Worm (Caenorhabditis elegans): Measurements from ENCODE around the gene chil-7.
"Not testable (repeated sequence)": the region's sequence is repeated elsewhere in the genome, so short reads cannot be mapped to it uniquely, and the experiment has no call there.

Gene chil-7

ce11 chrII:9874508-9875229 lies 3.7 kb upstream of the chil-7 start, which contains the start of the genes chil-2 and ctsa-3.2:
TSS of gene chil-2 (minus strand) at chrII:9874608.
TSS of gene ctsa-3.2 (plus strand) at chrII:9875179.
- TF ChIP-seq unc-62 (GFP tag; optimal IDR thresholded peaks at IDR 0.05): no peak

ce11 chrII:9872961-9873360 lies 2.0 kb upstream of the chil-7 start, which contains the start of gene chil-8:
TSS of gene chil-8 (minus strand) at chrII:9873061.
- no peak for TF ChIP-seq unc-62 (GFP tag; optimal IDR thresholded peaks at IDR 0.05)

- no peak for TF ChIP-seq unc-62 (GFP tag; optimal IDR thresholded peaks at IDR 0.05)
Measured at ce11 chrII:9868698-9869097, 2.3 kb downstream of the chil-7 start, which contains the start of gene old-1. TSS of gene old-1 (minus strand) at chrII:9868747.

- no peak for TF ChIP-seq unc-62 (GFP tag; optimal IDR thresholded peaks at IDR 0.05)
Measured at ce11 chrII:9868207-9868606, 2.8 kb downstream of the chil-7 start.

ce11 chrII:9866378-9866777 lies 4.6 kb downstream of the chil-7 start, which contains the start of gene chil-1:
TSS of gene chil-1 (minus strand) at chrII:9866478.
- not testable (repeated sequence) for TF ChIP-seq unc-62 (GFP tag; optimal IDR thresholded peaks at IDR 0.05)

- no peak for TF ChIP-seq unc-62 (GFP tag; optimal IDR thresholded peaks at IDR 0.05)
Measured at ce11 chrII:9862147-9862546, 8.8 kb downstream of the chil-7 start, which contains the start of gene C08H9.18. TSS of gene C08H9.18 (minus strand) at chrII:9862247.

- TF ChIP-seq unc-62 (GFP tag; optimal IDR thresholded peaks at IDR 0.05): no peak
Measured at ce11 chrII:9861394-9861793, 9.6 kb downstream of the chil-7 start, which contains the start of gene chil-3. TSS of gene chil-3 (minus strand) at chrII:9861494.

ce11 chrII:9859575-9859974 lies 11.4 kb downstream of the chil-7 start, which contains the start of gene chil-5:
TSS of gene chil-5 (minus strand) at chrII:9859675.
- no peak for TF ChIP-seq unc-62 (GFP tag; optimal IDR thresholded peaks at IDR 0.05)

ce11 chrII:9857791-9858190 lies 13.2 kb downstream of the chil-7 start, which contains the start of gene chil-6:
TSS of gene chil-6 (minus strand) at chrII:9857891.
- TF ChIP-seq unc-62 (GFP tag; optimal IDR thresholded peaks at IDR 0.05): no peak

ce11 chrII:9855620-9856019 lies 15.4 kb downstream of the chil-7 start, which contains the start of gene chil-4:
TSS of gene chil-4 (minus strand) at chrII:9855720.
- TF ChIP-seq unc-62 (GFP tag; optimal IDR thresholded peaks at IDR 0.05): no peak

- no peak for TF ChIP-seq unc-62 (GFP tag; optimal IDR thresholded peaks at IDR 0.05)
Measured at ce11 chrII:9850945-9851344, 20.0 kb downstream of the chil-7 start, which contains the start of gene ZK938.10. TSS of gene ZK938.10 (minus strand) at chrII:9851045.

ce11 chrII:9849497-9849896 lies 21.5 kb downstream of the chil-7 start, which contains the start of gene old-2:
TSS of gene old-2 (minus strand) at chrII:9849597.
- no peak for TF ChIP-seq unc-62 (GFP tag; optimal IDR thresholded peaks at IDR 0.05)

- TF ChIP-seq unc-62 (GFP tag; optimal IDR thresholded peaks at IDR 0.05): no peak
Measured at ce11 chrII:9845239-9845638, 25.7 kb downstream of the chil-7 start, which contains the start of gene chil-9. TSS of gene chil-9 (minus strand) at chrII:9845339.

ce11 chrII:9841985-9842505 lies 28.9 kb downstream of the chil-7 start, which contains the start of gene rnh-1.2:
TSS of gene rnh-1.2 (minus strand) at chrII:9842035.
- TF ChIP-seq unc-62 (GFP tag; optimal IDR thresholded peaks at IDR 0.05): no peak

- no peak for TF ChIP-seq unc-62 (GFP tag; optimal IDR thresholded peaks at IDR 0.05)
Measured at ce11 chrII:9840313-9840712, 30.7 kb downstream of the chil-7 start, which contains the start of gene ZK938.11. TSS of gene ZK938.11 (minus strand) at chrII:9840413.

ce11 chrII:9838260-9838935 lies 32.6 kb downstream of the chil-7 start, which contains the start of gene arrd-4:
TSS of gene arrd-4 (minus strand) at chrII:9838310.
- no peak for TF ChIP-seq unc-62 (GFP tag; optimal IDR thresholded peaks at IDR 0.05)
